Fruit fly (Drosophila melanogaster) whole organism, embryonic: ENCODE measurements around the gene SmydA-2.
A peak's percentile ranks its signal among the peaks of the same experiment; 100 is the strongest.

Experiments
- BEAF-32 ChIP-seq: fragments of 200-800 bp; sonication (Bioruptor generic); optimal IDR thresholded peaks from 3 replicates; lab custom pipeline; 2017; ENCODE audit warnings: missing biosample characterization, missing genetic modification characterization, mild to moderate bottlenecking, moderate library complexity, missing genetic modification reagents
- Bdp1 ChIP-seq: fragments of 200-800 bp; sonication (Bioruptor generic); optimal IDR thresholded peaks from 3 replicates; lab custom pipeline; 2016; ENCODE audit warnings: missing biosample characterization, missing genetic modification characterization
- CG10565 ChIP-seq: fragments of 200-800 bp; sonication (Bioruptor generic); optimal IDR thresholded peaks from 3 replicates; lab custom pipeline; 2016; ENCODE audit warnings: missing biosample characterization, mild to moderate bottlenecking, missing genetic modification characterization
- CG11504 ChIP-seq: fragments of 200-800 bp; sonication (Bioruptor generic); optimal IDR thresholded peaks from 3 replicates; lab custom pipeline; 2019; ENCODE audit warnings: missing biosample characterization, mild to moderate bottlenecking, missing genetic modification characterization, moderate library complexity
- CG12155 ChIP-seq: fragments of 200-800 bp; sonication (Bioruptor generic); optimal IDR thresholded peaks from 3 replicates; lab custom pipeline; 2016; ENCODE audit warnings: missing biosample characterization, missing genetic modification characterization
- CG13424 ChIP-seq: fragments of 200-800 bp; sonication (Bioruptor generic); optimal IDR thresholded peaks from 2 replicates; lab custom pipeline; 2019; ENCODE audit warnings: missing biosample characterization, mild to moderate bottlenecking, missing genetic modification characterization, moderate library complexity
- CG14441 ChIP-seq: fragments of 200-800 bp; sonication (Bioruptor generic); IDR thresholded peaks from 2 replicates; pipeline ENCODE4 v1.3.6; 2022; ENCODE audit warnings: missing biosample characterization, missing genetic modification characterization
- CG16779 ChIP-seq: fragments of 200-800 bp; sonication (Bioruptor generic); IDR thresholded peaks from 2 replicates; pipeline ENCODE4 v1.3.6; 2022; ENCODE audit warnings: missing biosample characterization, missing genetic modification characterization
- CG2116 ChIP-seq: fragments of 200-800 bp; sonication (Bioruptor generic); optimal IDR thresholded peaks from 3 replicates; lab custom pipeline; 2018; ENCODE audit warnings: missing biosample characterization, mild to moderate bottlenecking, missing genetic modification characterization
- CG2202 ChIP-seq: fragments of 200-800 bp; sonication (Bioruptor generic); optimal IDR thresholded peaks from 2 replicates; lab custom pipeline; 2018; ENCODE audit warnings: missing biosample characterization, mild to moderate bottlenecking, missing genetic modification characterization
- CG2678 ChIP-seq: fragments of 200-800 bp; sonication (Bioruptor generic); optimal IDR thresholded peaks from 3 replicates; lab custom pipeline; 2019; ENCODE audit warnings: missing biosample characterization, mild to moderate bottlenecking, missing genetic modification characterization, moderate library complexity
- CG3995 ChIP-seq: fragments of 200-800 bp; sonication (Bioruptor generic); optimal IDR thresholded peaks from 3 replicates; lab custom pipeline; 2016; ENCODE audit warnings: missing biosample characterization, missing genetic modification characterization
- CG42726 ChIP-seq: fragments of 200-800 bp; sonication (Bioruptor generic); IDR thresholded peaks from 2 replicates; pipeline ENCODE4 v1.3.6; 2022; ENCODE audit warnings: missing biosample characterization, missing genetic modification characterization; ENCODE audit not compliant: partially characterized antibody
- CG4282 ChIP-seq: fragments of 200-800 bp; sonication (Bioruptor generic); optimal IDR thresholded peaks from 2 replicates; lab custom pipeline; 2016; ENCODE audit warnings: missing biosample characterization, missing genetic modification characterization
- CG43689 ChIP-seq: fragments of 200-800 bp; sonication (Bioruptor generic); IDR thresholded peaks from 2 replicates; pipeline ENCODE4 v1.3.6; 2022; ENCODE audit warnings: missing biosample characterization, missing genetic modification characterization
- CG6175 ChIP-seq: fragments of 200-800 bp; sonication (Bioruptor generic); IDR thresholded peaks from 3 replicates; pipeline ENCODE4 v1.3.6; 2022; ENCODE audit warnings: missing biosample characterization, missing genetic modification characterization
- CG6272 ChIP-seq: fragments of 200-800 bp; sonication (Bioruptor generic); IDR thresholded peaks from 2 replicates; pipeline ENCODE4 v1.3.6; 2022; ENCODE audit warnings: missing biosample characterization, missing genetic modification characterization
- CG6813 ChIP-seq: fragments of 200-800 bp; sonication (Bioruptor generic); optimal IDR thresholded peaks from 2 replicates; lab custom pipeline; 2017; ENCODE audit warnings: missing biosample characterization, missing genetic modification characterization, mild to moderate bottlenecking, moderate library complexity, missing genetic modification reagents
- CG9437 ChIP-seq: fragments of 200-800 bp; sonication (Bioruptor generic); optimal IDR thresholded peaks from 2 replicates; lab custom pipeline; 2018; ENCODE audit warnings: missing biosample characterization, mild to moderate bottlenecking, missing genetic modification characterization
- CHES-1-like ChIP-seq: fragments of 200-800 bp; sonication (Bioruptor generic); optimal IDR thresholded peaks from 2 replicates; lab custom pipeline; 2016; ENCODE audit warnings: missing biosample characterization, missing genetic modification characterization
- Doc2 ChIP-seq: fragments of 200-800 bp; sonication (Bioruptor generic); IDR thresholded peaks from 2 replicates; pipeline ENCODE4 v1.3.6; 2022; ENCODE audit warnings: missing biosample characterization, missing genetic modification characterization
- ERR ChIP-seq: fragments of 200-800 bp; sonication (Bioruptor generic); optimal IDR thresholded peaks from 2 replicates; lab custom pipeline; 2016; ENCODE audit warnings: missing biosample characterization, missing genetic modification characterization
- Gsc ChIP-seq: fragments of 200-800 bp; sonication (Bioruptor generic); IDR thresholded peaks from 2 replicates; pipeline ENCODE4 v1.3.6; 2022; ENCODE audit warnings: missing biosample characterization, missing genetic modification characterization
- HHEX ChIP-seq: fragments of 200-800 bp; sonication (Bioruptor generic); optimal IDR thresholded peaks from 3 replicates; lab custom pipeline; 2017; ENCODE audit warnings: missing biosample characterization, mild to moderate bottlenecking, missing genetic modification characterization, missing genetic modification reagents
- Hmx ChIP-seq: fragments of 200-800 bp; sonication (Bioruptor generic); optimal IDR thresholded peaks from 2 replicates; lab custom pipeline; 2016; ENCODE audit warnings: missing biosample characterization, missing genetic modification characterization
- Kr ChIP-seq: fragments of 200-800 bp; sonication (Bioruptor generic); optimal IDR thresholded peaks from 2 replicates; lab custom pipeline; 2017; ENCODE audit warnings: missing biosample characterization, mild to moderate bottlenecking, missing genetic modification characterization
- Mad ChIP-seq: fragments of 200-800 bp; sonication (Bioruptor generic); optimal IDR thresholded peaks from 2 replicates; lab custom pipeline; 2016; ENCODE audit warnings: missing biosample characterization, missing genetic modification characterization
- NFAT ChIP-seq: fragments of 200-800 bp; sonication (Bioruptor generic); IDR thresholded peaks from 2 replicates; pipeline ENCODE4 v1.3.6; 2022; ENCODE audit warnings: missing biosample characterization, missing genetic modification characterization
- Ravus ChIP-seq: fragments of 200-800 bp; sonication (Bioruptor generic); IDR thresholded peaks from 2 replicates; pipeline ENCODE4 v1.3.6; 2022; ENCODE audit warnings: missing biosample characterization, missing genetic modification characterization
- Spps ChIP-seq: fragments of 200-800 bp; sonication (Bioruptor generic); optimal IDR thresholded peaks from 2 replicates; lab custom pipeline; 2018; ENCODE audit warnings: missing biosample characterization, mild to moderate bottlenecking, missing genetic modification characterization
- YL-1 ChIP-seq: fragments of 200-800 bp; sonication (Bioruptor generic); optimal IDR thresholded peaks from 3 replicates; lab custom pipeline; 2017; ENCODE audit warnings: missing biosample characterization, mild to moderate bottlenecking, missing genetic modification characterization
- abd-A ChIP-seq: fragments of 200-800 bp; sonication (Bioruptor generic); optimal IDR thresholded peaks from 3 replicates; lab custom pipeline; 2019; ENCODE audit warnings: missing biosample characterization, mild to moderate bottlenecking, missing genetic modification characterization, moderate library complexity
- ase ChIP-seq: fragments of 200-800 bp; sonication (Bioruptor generic); IDR thresholded peaks from 3 replicates; pipeline ENCODE4 v1.3.6; 2022; ENCODE audit warnings: missing biosample characterization, missing genetic modification characterization
- danr ChIP-seq: fragments of 200-800 bp; sonication (Bioruptor generic); IDR thresholded peaks from 2 replicates; pipeline ENCODE4 v1.3.6; 2022; ENCODE audit warnings: missing biosample characterization, missing genetic modification characterization
- dmrt11E ChIP-seq: fragments of 200-800 bp; sonication (Bioruptor generic); optimal IDR thresholded peaks from 3 replicates; lab custom pipeline; 2018; ENCODE audit warnings: missing biosample characterization, mild to moderate bottlenecking, missing genetic modification characterization, moderate library complexity
- fd96Cb ChIP-seq: fragments of 200-800 bp; sonication (Bioruptor generic); optimal IDR thresholded peaks from 2 replicates; lab custom pipeline; 2018; ENCODE audit warnings: missing biosample characterization, mild to moderate bottlenecking, missing genetic modification characterization, moderate library complexity
- insv ChIP-seq, 2 experiments: fragments of 200-800 bp; sonication (Bioruptor generic); optimal IDR thresholded peaks; 3 replicates each; lab custom pipeline; 2016 to 2018; ENCODE audit warnings: missing biosample characterization in 2 of 2, missing genetic modification characterization in 2 of 2
- ken ChIP-seq: fragments of 200-800 bp; sonication (Bioruptor generic); IDR thresholded peaks from 3 replicates; pipeline ENCODE4 v1.3.6; 2022; ENCODE audit warnings: missing biosample characterization, missing genetic modification characterization
- lilli ChIP-seq: fragments of 200-800 bp; sonication (Bioruptor generic); optimal IDR thresholded peaks from 3 replicates; lab custom pipeline; 2016; ENCODE audit warnings: missing biosample characterization, missing genetic modification characterization
- lov ChIP-seq, 2 experiments: fragments of 200-800 bp in 1 of 2; fragments of >200 bp in 1 of 2; sonication (Bioruptor generic) in 1 of 2; IDR thresholded peaks in 1 of 2; optimal IDR thresholded peaks in 1 of 2; 2 replicates in 1 of 2; 3 replicates in 1 of 2; pipeline versions ENCODE4 v1.3.6 to Lab custom; 2017 to 2022; ENCODE audit warnings: missing biosample characterization in 1 of 2, missing genetic modification characterization in 1 of 2
- nau ChIP-seq: fragments of 200-800 bp; sonication (Bioruptor generic); optimal IDR thresholded peaks from 3 replicates; lab custom pipeline; 2017; ENCODE audit warnings: missing biosample characterization, mild to moderate bottlenecking, missing genetic modification characterization, missing genetic modification reagents
- pan ChIP-seq, 4 experiments: fragments of >200 bp in 3 of 4; fragments of 200-800 bp in 1 of 4; sonication (Bioruptor generic) in 1 of 4; optimal IDR thresholded peaks in 3 of 4; IDR thresholded peaks in 1 of 4; 2 replicates each; pipeline versions ENCODE4 v1.3.6 to Lab custom; 2017 to 2022; ENCODE audit warnings: missing biosample characterization in 2 of 4, missing genetic modification characterization in 2 of 4, mixed read lengths in 1 of 4
- pnt ChIP-seq: fragments of 200-800 bp; sonication (Bioruptor generic); optimal IDR thresholded peaks from 3 replicates; lab custom pipeline; 2016; ENCODE audit warnings: missing biosample characterization, missing genetic modification characterization
- pros ChIP-seq: fragments of 200-800 bp; sonication (Bioruptor generic); optimal IDR thresholded peaks from 3 replicates; lab custom pipeline; 2019; ENCODE audit warnings: missing biosample characterization, mild to moderate bottlenecking, missing genetic modification characterization, moderate library complexity
- repo ChIP-seq: fragments of 200-800 bp; sonication (Bioruptor generic); optimal IDR thresholded peaks from 2 replicates; lab custom pipeline; 2016; ENCODE audit warnings: missing biosample characterization, missing genetic modification characterization
- schlank ChIP-seq: fragments of 200-800 bp; sonication (Bioruptor generic); optimal IDR thresholded peaks from 2 replicates; lab custom pipeline; 2018; ENCODE audit warnings: missing biosample characterization, mild to moderate bottlenecking, missing genetic modification characterization
- ttk ChIP-seq: fragments of 200-800 bp; sonication (Bioruptor generic); IDR thresholded peaks from 2 replicates; pipeline ENCODE4 v2.1.2; 2022; ENCODE audit warnings: missing biosample characterization, missing genetic modification characterization
- usp ChIP-seq: fragments of >200 bp; optimal IDR thresholded peaks from 2 replicates; lab custom pipeline; 2017; ENCODE audit warnings: missing biosample characterization, missing genetic modification characterization
- wek ChIP-seq: fragments of 200-800 bp; sonication (Bioruptor generic); optimal IDR thresholded peaks from 3 replicates; lab custom pipeline; 2018; ENCODE audit warnings: missing biosample characterization, mild to moderate bottlenecking, missing genetic modification characterization, moderate library complexity

The SmydA-2 gene

dm6 chr3L:19024800-19025199, 21.7 kb upstream of the SmydA-2 start (continued):
- peak; percentile 79 for TF ChIP-seq CG13424 (tag; lab: Kevin White, UChicago)
- peak; percentile 83 for TF ChIP-seq CG2678 (tag; lab: Kevin White, UChicago)
- peak; percentile 75 for TF ChIP-seq HHEX (GFP tag; lab: Kevin White, UChicago)
- TF ChIP-seq CG6813 = peak; percentile 73
- no peak for TF ChIP-seq YL-1
- TF ChIP-seq Hmx (GFP tag; lab: Kevin White, UChicago) = no peak
- no peak for TF ChIP-seq CG43689 (GFP tag; lab: Robert Waterston, UW)
- TF ChIP-seq schlank (tag; lab: Kevin White, UChicago) = no peak
- peak; percentile 70 for TF ChIP-seq repo
- no peak for TF ChIP-seq pan (optimal IDR thresholded peaks at IDR 0.05; lab: Kevin White, UChicago)
- TF ChIP-seq pan (GFP tag; optimal IDR thresholded peaks at IDR 0.05 in 1 of 2, IDR thresholded peaks at IDR 0.05 in 1 of 2) = peak in 1 of 2 experiments; percentile 84
- TF ChIP-seq CG3995 (GFP tag; lab: Kevin White, UChicago) = no peak
- TF ChIP-seq nau = peak; percentile 38
- TF ChIP-seq CG9437 = peak; percentile 55
- TF ChIP-seq CG14441 = peak; percentile 75
- TF ChIP-seq Kr (GFP tag; lab: Kevin White, UChicago) = no peak
- TF ChIP-seq wek (GFP tag; lab: Kevin White, UChicago) = no peak
- TF ChIP-seq ken (GFP tag; lab: Robert Waterston, UW) = peak; percentile 68; the same call in 2 of the 3 replicates
- TF ChIP-seq CG6175 (GFP tag; lab: Robert Waterston, UW) = no peak
- peak; percentile 66 for TF ChIP-seq Bdp1 (GFP tag; lab: Kevin White, UChicago)
- TF ChIP-seq ase (GFP tag; lab: Robert Waterston, UW) = peak; percentile 79
- peak; percentile 66 for TF ChIP-seq lilli
- no peak for TF ChIP-seq lov (optimal IDR thresholded peaks at IDR 0.05; lab: Kevin White, UChicago)
- peak; percentile 92 for TF ChIP-seq lov (GFP tag; IDR thresholded peaks at IDR 0.05; lab: Robert Waterston, UW)
- peak; percentile 39 for TF ChIP-seq CG4282
- TF ChIP-seq ttk = peak; percentile 87
- TF ChIP-seq CG11504 (tag; lab: Kevin White, UChicago) = peak; percentile 82
- TF ChIP-seq CG42726 = no peak
- TF ChIP-seq abd-A (tag; lab: Kevin White, UChicago) = no peak
- TF ChIP-seq CG12155 = peak; percentile 39
- peak; percentile 90 for TF ChIP-seq dmrt11E
- TF ChIP-seq danr (GFP tag; lab: Robert Waterston, UW) = 0 out of 2 replicates have a peak, but pooled peaks have one; percentile 24
- no peak for TF ChIP-seq usp (GFP tag; lab: Kevin White, UChicago)
- peak; percentile 79 for TF ChIP-seq Spps (tag; lab: Kevin White, UChicago)
- peak; percentile 64 for TF ChIP-seq fd96Cb
- TF ChIP-seq ERR (GFP tag; lab: Kevin White, UChicago) = peak; percentile 18
- peak; percentile 72 for TF ChIP-seq Mad
- peak; percentile 58 for TF ChIP-seq pnt
- peak; percentile 36; the same call in 1 of the 2 replicates for TF ChIP-seq CG6272
- 0 out of 2 replicates have a peak, but pooled peaks have one; percentile 12 for TF ChIP-seq Doc2 (GFP tag; lab: Robert Waterston, UW)
- no peak for TF ChIP-seq BEAF-32
- 0 out of 2 replicates have a peak, but pooled peaks have one; percentile 29 for TF ChIP-seq Gsc
- peak; percentile 70 for TF ChIP-seq CG2202
- TF ChIP-seq CG10565 = no peak
- TF ChIP-seq CG2116 (GFP tag; lab: Kevin White, UChicago) = peak; percentile 24
- peak; percentile 41 for TF ChIP-seq CHES-1-like
- no peak for TF ChIP-seq pros (GFP tag; lab: Kevin White, UChicago)
- TF ChIP-seq insv (GFP tag; optimal IDR thresholded peaks at IDR 0.05; lab: Kevin White, UChicago) = peak in 1 of 2 experiments; percentile 1
- peak; percentile 33; the same call in 1 of the 2 replicates for TF ChIP-seq Ravus
- peak; percentile 13; the same call in 1 of the 2 replicates for TF ChIP-seq NFAT
- no peak for TF ChIP-seq CG16779 (GFP tag; lab: Robert Waterston, UW)
